Worm (Caenorhabditis elegans): ENCODE results near the gene nhr-125.

ce11 chrV:4341208-4341607 lies 15.9 kb upstream of the nhr-125 start, which contains the start of gene glrx-3:
- no peak for TF ChIP-seq ZK546.5 (tag; optimal IDR thresholded peaks at IDR 0.05)
- no peak for TF ChIP-seq ceh-32 (tag; optimal IDR thresholded peaks at IDR 0.05; ENCODE audit: poor library complexity)

All from whole organism, L4 larva.